Worm (Caenorhabditis elegans) whole organism, late embryonic: ENCODE measurements around the gene lgg-3.
A peak's percentile ranks its signal among the peaks of the same experiment; 100 is the strongest.

Experiments used
- C08G9.2 ChIP-seq: sonication (generic microtip); optimal IDR thresholded peaks from 2 replicates; lab custom pipeline; 2016; ENCODE audit warnings: mild to moderate bottlenecking, missing genetic modification characterization, moderate library complexity, missing compliant biosample characterization
- F13H6.1 ChIP-seq: sonication (generic microtip); optimal IDR thresholded peaks from 2 replicates; lab custom pipeline; 2016; ENCODE audit warnings: missing genetic modification characterization, missing compliant biosample characterization
- Y22D7AL.16 ChIP-seq: sonication (generic microtip); optimal IDR thresholded peaks from 2 replicates; lab custom pipeline; 2016; ENCODE audit warnings: missing genetic modification characterization, missing compliant biosample characterization
- ahr-1 ChIP-seq: sonication (generic microtip); optimal IDR thresholded peaks from 2 replicates; lab custom pipeline; 2016; ENCODE audit warnings: missing genetic modification characterization, missing compliant biosample characterization
- ama-1 ChIP-seq: fragments of 150-350 bp; optimal IDR thresholded peaks from 2 replicates; lab custom pipeline; 2014
- ceh-14 ChIP-seq: sonication (generic microtip); optimal IDR thresholded peaks from 2 replicates; lab custom pipeline; 2016; ENCODE audit warnings: missing genotype, missing genetic modification characterization, missing compliant biosample characterization
- ceh-2 ChIP-seq: sonication (generic microtip); optimal IDR thresholded peaks from 2 replicates; lab custom pipeline; 2016; ENCODE audit warnings: missing genotype, missing genetic modification characterization, missing compliant biosample characterization
- ceh-24 ChIP-seq: sonication (generic microtip); optimal IDR thresholded peaks from 2 replicates; lab custom pipeline; 2016; ENCODE audit warnings: mild to moderate bottlenecking, missing genetic modification characterization, missing compliant biosample characterization
- ceh-31 ChIP-seq: sonication (generic microtip); optimal IDR thresholded peaks from 2 replicates; lab custom pipeline; 2016; ENCODE audit warnings: missing genetic modification characterization, missing compliant biosample characterization
- ceh-34 ChIP-seq: sonication (generic microtip); optimal IDR thresholded peaks from 2 replicates; lab custom pipeline; 2016; ENCODE audit warnings: mild to moderate bottlenecking, missing genetic modification characterization, missing compliant biosample characterization
- ceh-6 ChIP-seq: fragments of 200-800 bp; sonication (Bioruptor generic); optimal IDR thresholded peaks from 2 replicates; lab custom pipeline; 2018; ENCODE audit warnings: mild to moderate bottlenecking, missing genetic modification characterization, missing compliant biosample characterization
- ceh-9 ChIP-seq: sonication (generic microtip); optimal IDR thresholded peaks from 2 replicates; lab custom pipeline; 2016; ENCODE audit warnings: mild to moderate bottlenecking, missing genetic modification characterization, inconsistent platforms, missing compliant biosample characterization
- che-1 ChIP-seq: sonication (generic microtip); optimal IDR thresholded peaks from 2 replicates; lab custom pipeline; 2016; ENCODE audit warnings: mild to moderate bottlenecking, missing genetic modification characterization, missing compliant biosample characterization
- dmd-4 ChIP-seq: sonication (generic microtip); optimal IDR thresholded peaks from 2 replicates; lab custom pipeline; 2016; ENCODE audit warnings: borderline replicate concordance, missing genetic modification characterization, missing compliant biosample characterization
- elt-2 ChIP-seq: sonication (generic microtip); optimal IDR thresholded peaks from 2 replicates; lab custom pipeline; 2016; ENCODE audit warnings: missing genetic modification reagents, missing genetic modification characterization, missing compliant biosample characterization
- fax-1 ChIP-seq: sonication (generic microtip); optimal IDR thresholded peaks from 2 replicates; lab custom pipeline; 2016; ENCODE audit warnings: missing genotype, missing genetic modification characterization, missing compliant biosample characterization
- fkh-10 ChIP-seq: fragments of 150-350 bp; optimal IDR thresholded peaks from 2 replicates; lab custom pipeline; 2014; ENCODE audit warnings: missing biosample characterization, missing genetic modification reagents, missing genetic modification characterization
- hlh-13 ChIP-seq: fragments of 200-800 bp; sonication (Bioruptor generic); optimal IDR thresholded peaks from 2 replicates; lab custom pipeline; 2018; ENCODE audit warnings: mild to moderate bottlenecking, missing genetic modification characterization, missing compliant biosample characterization
- hlh-6 ChIP-seq: sonication (generic microtip); optimal IDR thresholded peaks from 2 replicates; lab custom pipeline; 2016; ENCODE audit warnings: missing genotype, missing genetic modification characterization, missing compliant biosample characterization
- lim-6 ChIP-seq: sonication (generic microtip); optimal IDR thresholded peaks from 2 replicates; lab custom pipeline; 2016; ENCODE audit warnings: missing genetic modification characterization, missing compliant biosample characterization
- madf-2 ChIP-seq: sonication (generic microtip); optimal IDR thresholded peaks from 2 replicates; lab custom pipeline; 2017; ENCODE audit warnings: missing genetic modification characterization, missing compliant biosample characterization
- mec-3 ChIP-seq: sonication (generic microtip); optimal IDR thresholded peaks from 2 replicates; lab custom pipeline; 2016; ENCODE audit warnings: borderline replicate concordance, missing genetic modification characterization, missing compliant biosample characterization
- nfya-1 ChIP-seq: sonication (generic microtip); optimal IDR thresholded peaks from 2 replicates; lab custom pipeline; 2017; ENCODE audit warnings: missing genetic modification characterization, mild to moderate bottlenecking, missing compliant biosample characterization, antibody characterized with exemption, moderate library complexity
- nhr-11 ChIP-seq: fragments of 150-350 bp; optimal IDR thresholded peaks from 2 replicates; lab custom pipeline; 2014; ENCODE audit warnings: missing biosample characterization, missing genetic modification characterization
- npax-4 ChIP-seq: sonication (generic microtip); optimal IDR thresholded peaks from 2 replicates; lab custom pipeline; 2016; ENCODE audit warnings: missing genetic modification characterization, missing compliant biosample characterization
- odd-2 ChIP-seq: sonication (generic microtip); optimal IDR thresholded peaks from 2 replicates; lab custom pipeline; 2017; ENCODE audit warnings: antibody characterized with exemption, mild to moderate bottlenecking, missing genetic modification characterization, missing compliant biosample characterization
- pag-3 ChIP-seq: sonication (generic microtip); optimal IDR thresholded peaks from 2 replicates; lab custom pipeline; 2016; ENCODE audit warnings: missing compliant biosample characterization, missing genetic modification characterization, borderline replicate concordance
- pha-2 ChIP-seq: sonication (generic microtip); optimal IDR thresholded peaks from 2 replicates; lab custom pipeline; 2017; ENCODE audit warnings: mild to moderate bottlenecking, missing genetic modification characterization, missing compliant biosample characterization
- pha-4 ChIP-seq: fragments of 150-350 bp; optimal IDR thresholded peaks from 2 replicates; lab custom pipeline; 2018; ENCODE audit warnings: missing biosample characterization, missing genetic modification reagents, missing genetic modification characterization
- pqm-1 ChIP-seq: sonication (generic microtip); optimal IDR thresholded peaks from 2 replicates; lab custom pipeline; 2016; ENCODE audit warnings: missing genetic modification characterization, missing compliant biosample characterization
- pros-1 ChIP-seq: fragments of 150-350 bp; optimal IDR thresholded peaks from 2 replicates; lab custom pipeline; 2014; ENCODE audit warnings: missing biosample characterization, missing genetic modification reagents, missing genetic modification characterization
- ref-2 ChIP-seq: sonication (generic microtip); optimal IDR thresholded peaks from 2 replicates; lab custom pipeline; 2016; ENCODE audit warnings: missing genetic modification characterization, missing compliant biosample characterization
- sdc-2 ChIP-seq: sonication (generic microtip); optimal IDR thresholded peaks from 2 replicates; lab custom pipeline; 2016; ENCODE audit warnings: missing genotype, missing genetic modification characterization, missing compliant biosample characterization
- tbx-2 ChIP-seq: sonication (generic microtip); optimal IDR thresholded peaks from 2 replicates; lab custom pipeline; 2016; ENCODE audit warnings: missing genetic modification characterization, missing compliant biosample characterization
- unc-42 ChIP-seq: sonication (generic microtip); optimal IDR thresholded peaks from 2 replicates; lab custom pipeline; 2016; ENCODE audit warnings: missing genotype, missing genetic modification characterization, missing compliant biosample characterization
- unc-86 ChIP-seq: sonication (generic microtip); optimal IDR thresholded peaks from 2 replicates; lab custom pipeline; 2016; ENCODE audit warnings: missing genetic modification characterization, missing compliant biosample characterization
- zip-5 ChIP-seq: sonication (generic microtip); optimal IDR thresholded peaks from 2 replicates; lab custom pipeline; 2016; ENCODE audit warnings: missing genetic modification characterization, missing compliant biosample characterization
- ztf-16 ChIP-seq: sonication (generic microtip); optimal IDR thresholded peaks from 2 replicates; lab custom pipeline; 2017; ENCODE audit warnings: missing genetic modification characterization, missing compliant biosample characterization

The lgg-3 gene

DNA sequence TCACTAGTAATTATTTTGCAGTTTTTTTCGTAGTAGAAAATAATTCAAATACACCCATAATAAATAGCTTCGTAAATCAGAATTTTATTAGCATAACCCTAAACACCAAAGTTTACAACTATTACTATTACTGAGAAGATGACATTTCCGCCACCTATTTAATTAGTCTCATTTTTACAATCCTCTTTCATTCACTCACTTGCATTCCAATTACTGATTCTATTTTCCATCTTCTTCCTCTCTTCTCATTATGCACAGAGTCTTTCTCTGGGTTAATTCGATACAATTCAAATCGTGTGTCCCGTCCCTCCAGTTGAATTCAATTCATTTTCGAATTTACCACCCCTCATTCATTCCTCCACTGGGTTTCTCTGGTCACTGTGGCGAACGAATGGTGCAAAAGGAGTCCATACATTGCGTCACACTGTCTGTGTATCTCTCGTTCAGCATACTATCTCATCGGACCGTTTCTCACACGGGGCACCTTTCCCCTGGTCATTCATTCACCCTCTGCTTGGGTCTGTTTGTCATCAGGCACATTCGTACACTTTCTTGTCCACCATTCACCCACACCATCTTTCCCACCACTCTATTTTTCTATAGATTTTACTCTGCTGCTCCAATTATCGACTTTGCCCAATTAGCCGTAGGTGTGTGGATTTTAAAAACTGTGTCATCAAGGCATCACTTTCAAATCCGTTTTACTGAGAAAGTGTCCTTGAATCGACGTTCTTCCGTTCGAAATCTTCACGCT lies 22.6 kb upstream of the lgg-3 start:
- TF ChIP-seq fkh-10 (GFP tag; lab: Kevin White, UChicago) (no peak), unc-42 (tag; lab: Kevin White, UChicago) (peak; percentile 99), sdc-2 (tag; lab: Kevin White, UChicago) (no peak), ahr-1 (tag; lab: Kevin White, UChicago) (no peak), zip-5 (tag; lab: Kevin White, UChicago) (no peak), ref-2 (tag; lab: Kevin White, UChicago) (peak; percentile 42), ama-1 (lab: Kevin White, UChicago) (no peak), mec-3 (tag; lab: Kevin White, UChicago) (no peak), nhr-11 (no peak), che-1 (tag; lab: Kevin White, UChicago) (no peak), lim-6 (tag; lab: Kevin White, UChicago) (no peak), ceh-14 (tag; lab: Kevin White, UChicago) (peak; percentile 44), ceh-2 (tag; lab: Kevin White, UChicago) (no peak), pag-3 (tag; lab: Kevin White, UChicago) (no peak), pros-1 (no peak), Y22D7AL.16 (tag; lab: Kevin White, UChicago) (no peak), hlh-6 (tag; lab: Kevin White, UChicago) (no peak), nfya-1 (no peak), tbx-2 (peak; percentile 24), unc-86 (tag; lab: Kevin White, UChicago) (no peak), ceh-9 (no peak), pqm-1 (tag; lab: Kevin White, UChicago) (no peak), C08G9.2 (tag; lab: Kevin White, UChicago) (no peak), ceh-31 (tag; lab: Kevin White, UChicago) (peak; percentile 51), elt-2 (tag; lab: Kevin White, UChicago) (no peak), madf-2 (tag; lab: Kevin White, UChicago) (no peak), ceh-24 (tag; lab: Kevin White, UChicago) (no peak), hlh-13 (GFP tag; lab: Kevin White, UChicago) (no peak), dmd-4 (tag; lab: Kevin White, UChicago) (no peak)

- TF ChIP-seq fkh-10 (GFP tag; lab: Kevin White, UChicago) (no peak), nhr-11 (no peak), pros-1 (no peak), ceh-9 (no peak), fax-1 (tag; lab: Kevin White, UChicago) (no peak), hlh-13 (GFP tag; lab: Kevin White, UChicago) (no peak), pqm-1 (tag; lab: Kevin White, UChicago) (no peak), dmd-4 (tag; lab: Kevin White, UChicago) (no peak), npax-4 (tag; lab: Kevin White, UChicago) (no peak), F13H6.1 (no peak), unc-42 (tag; lab: Kevin White, UChicago) (no peak), ceh-2 (tag; lab: Kevin White, UChicago) (no peak), ceh-14 (tag; lab: Kevin White, UChicago) (no peak), nfya-1 (no peak), odd-2 (tag; lab: Kevin White, UChicago) (no peak), ztf-16 (tag; lab: Kevin White, UChicago) (no peak), hlh-6 (tag; lab: Kevin White, UChicago) (no peak)
Observed at ce11 chrIII:5719832-5720194, 22.0 kb upstream of the lgg-3 start.

DNA sequence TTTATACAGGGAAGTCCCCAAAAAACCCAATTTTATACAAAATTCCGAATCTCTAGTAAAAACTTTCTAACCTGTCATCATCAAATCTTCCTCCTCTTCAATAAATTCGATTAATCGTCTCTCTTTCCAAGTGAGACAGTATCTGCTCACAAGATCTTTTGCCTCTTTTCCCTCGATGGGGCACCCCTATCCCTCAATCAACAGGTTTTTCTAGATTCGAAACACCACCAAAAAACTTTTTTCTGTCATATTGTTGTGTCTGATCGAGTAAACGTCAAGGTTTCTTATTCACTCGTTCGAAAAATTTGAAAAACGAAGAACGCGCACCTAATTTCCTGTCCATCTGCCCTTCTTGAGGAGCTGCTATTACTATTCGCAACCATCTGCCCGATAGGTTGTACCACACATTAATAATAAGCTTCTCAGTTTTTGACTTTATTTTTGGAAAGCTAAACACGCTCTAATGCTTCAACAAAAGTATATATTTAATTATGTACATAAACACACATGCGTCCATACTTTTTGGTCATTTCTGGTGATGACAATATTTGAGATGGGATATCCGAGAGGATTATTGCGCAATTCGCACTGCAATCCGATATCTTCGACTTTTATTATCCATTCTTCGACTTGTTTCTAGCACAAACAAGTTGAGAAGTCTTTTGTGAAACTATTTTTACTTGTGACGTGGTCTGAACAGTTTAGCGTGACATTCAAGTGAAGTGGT lies 21.5 kb upstream of the lgg-3 start:
- no peak for TF ChIP-seq ceh-6 (GFP tag; lab: Kevin White, UChicago)
- TF ChIP-seq ama-1 (lab: Kevin White, UChicago) = no peak
- TF ChIP-seq pha-2 = no peak
- TF ChIP-seq ceh-14 (tag; lab: Kevin White, UChicago) = no peak
- TF ChIP-seq pha-4 (tag; lab: Kevin White, UChicago) = no peak
- TF ChIP-seq ceh-9 = no peak
- TF ChIP-seq nhr-11 = no peak
- peak; percentile 20 for TF ChIP-seq ceh-34 (tag; lab: Kevin White, UChicago)
